Fruit fly (Drosophila melanogaster) whole organism: ENCODE data around the gene lin-52.

Experiments
- Dll ChIP-seq: fragments of >200 bp; optimal IDR thresholded peaks from 2 replicates; lab custom pipeline; 2017
- pan ChIP-seq: fragments of >200 bp; optimal IDR thresholded peaks from 2 replicates; lab custom pipeline; 2017
- psq ChIP-seq: fragments of >200 bp; optimal IDR thresholded peaks from 2 replicates; lab custom pipeline; 2017
- usp ChIP-seq: fragments of >200 bp; optimal IDR thresholded peaks from 2 replicates; lab custom pipeline; 2017; ENCODE audit warnings: missing biosample characterization, missing genetic modification characterization, mixed read lengths

- TF ChIP-seq usp (no peak), Dll (no peak), pan (no peak), psq (lab: Kevin White, UChicago) (no peak)
Observed at dm6 chrX:5786559-5786958, 31.8 kb upstream of the lin-52 start.
